Fruit fly (Drosophila melanogaster) whole organism, embryonic: ENCODE measurements around the gene CG32483.
A peak's percentile ranks its signal among the peaks of the same experiment; 100 is the strongest.

ENCODE experiments used
- Abd-B ChIP-seq: fragments of 200-800 bp; sonication (Bioruptor generic); optimal IDR thresholded peaks from 2 replicates; lab custom pipeline; 2018; ENCODE audit warnings: missing biosample characterization, mild to moderate bottlenecking, missing genetic modification characterization, moderate library complexity
- Atf3 ChIP-seq: fragments of 200-800 bp; sonication (Bioruptor generic); optimal IDR thresholded peaks from 3 replicates; lab custom pipeline; 2016; ENCODE audit warnings: missing biosample characterization, missing genetic modification characterization
- CG10267 ChIP-seq: fragments of 200-800 bp; sonication (Bioruptor generic); optimal IDR thresholded peaks from 2 replicates; lab custom pipeline; 2018; ENCODE audit warnings: missing biosample characterization, mild to moderate bottlenecking, missing genetic modification characterization, moderate library complexity
- CG10366 ChIP-seq: fragments of 200-800 bp; sonication (Bioruptor generic); IDR thresholded peaks from 2 replicates; pipeline ENCODE4 v1.3.6; 2022; ENCODE audit warnings: missing biosample characterization, missing genetic modification characterization
- CG12104 ChIP-seq: fragments of 200-800 bp; sonication (Bioruptor generic); optimal IDR thresholded peaks from 3 replicates; lab custom pipeline; 2016; ENCODE audit warnings: missing biosample characterization, missing genetic modification characterization
- CG12155 ChIP-seq: fragments of 200-800 bp; sonication (Bioruptor generic); optimal IDR thresholded peaks from 3 replicates; lab custom pipeline; 2016; ENCODE audit warnings: missing biosample characterization, missing genetic modification characterization
- CG1233 ChIP-seq: fragments of 200-800 bp; sonication (Bioruptor generic); optimal IDR thresholded peaks from 4 replicates; lab custom pipeline; 2018; ENCODE audit warnings: missing biosample characterization, mild to moderate bottlenecking, missing genetic modification characterization
- CG12769 ChIP-seq: fragments of 200-800 bp; sonication (Bioruptor generic); optimal IDR thresholded peaks from 2 replicates; lab custom pipeline; 2019; ENCODE audit warnings: missing biosample characterization, mild to moderate bottlenecking, missing genetic modification characterization, moderate library complexity
- CG13775 ChIP-seq: fragments of 200-800 bp; sonication (Bioruptor generic); optimal IDR thresholded peaks from 3 replicates; lab custom pipeline; 2017; ENCODE audit warnings: missing biosample characterization, mild to moderate bottlenecking, missing genetic modification characterization
- CG14860 ChIP-seq: fragments of 200-800 bp; sonication (Bioruptor generic); IDR thresholded peaks from 3 replicates; pipeline ENCODE4 v1.3.6; 2022; ENCODE audit warnings: missing biosample characterization, missing genetic modification characterization; ENCODE audit not compliant: partially characterized antibody
- CG15601 ChIP-seq: fragments of 200-800 bp; sonication (Bioruptor generic); optimal IDR thresholded peaks from 3 replicates; lab custom pipeline; 2019; ENCODE audit warnings: missing biosample characterization, mild to moderate bottlenecking, missing genetic modification characterization, moderate library complexity
- CG4730 ChIP-seq: fragments of 200-800 bp; sonication (Bioruptor generic); IDR thresholded peaks from 2 replicates; pipeline ENCODE4 v1.3.6; 2022; ENCODE audit warnings: missing biosample characterization, missing genetic modification characterization
- CG4854 ChIP-seq: fragments of 200-800 bp; sonication (Bioruptor generic); optimal IDR thresholded peaks from 2 replicates; lab custom pipeline; 2016; ENCODE audit warnings: missing biosample characterization, missing genetic modification characterization, inconsistent platforms
- CG5180 ChIP-seq: fragments of 200-800 bp; sonication (Bioruptor generic); optimal IDR thresholded peaks from 3 replicates; lab custom pipeline; 2017; ENCODE audit warnings: missing biosample characterization, missing genetic modification characterization, mild to moderate bottlenecking, moderate library complexity, missing genetic modification reagents
- CG6175 ChIP-seq: fragments of 200-800 bp; sonication (Bioruptor generic); IDR thresholded peaks from 3 replicates; pipeline ENCODE4 v1.3.6; 2022; ENCODE audit warnings: missing biosample characterization, missing genetic modification characterization
- CG6654 ChIP-seq: fragments of 200-800 bp; sonication (Bioruptor generic); optimal IDR thresholded peaks from 2 replicates; lab custom pipeline; 2017; ENCODE audit warnings: missing biosample characterization, mild to moderate bottlenecking, missing genetic modification characterization
- CG8944 ChIP-seq: fragments of 200-800 bp; sonication (Bioruptor generic); optimal IDR thresholded peaks from 3 replicates; lab custom pipeline; 2016; ENCODE audit warnings: missing biosample characterization, missing genetic modification characterization
- Chrac-16 ChIP-seq: fragments of 200-800 bp; sonication (Bioruptor generic); optimal IDR thresholded peaks from 3 replicates; lab custom pipeline; 2016; ENCODE audit warnings: missing biosample characterization, missing genetic modification characterization
- D19B ChIP-seq: fragments of 200-800 bp; sonication (Bioruptor generic); optimal IDR thresholded peaks from 2 replicates; lab custom pipeline; 2017; ENCODE audit warnings: missing biosample characterization, mild to moderate bottlenecking, missing genetic modification characterization
- Dbx ChIP-seq: fragments of 200-800 bp; sonication (Bioruptor generic); IDR thresholded peaks from 3 replicates; pipeline ENCODE4 v1.3.6; 2022; ENCODE audit warnings: missing biosample characterization, missing genetic modification characterization
- Dip2 ChIP-seq: fragments of 200-800 bp; sonication (Bioruptor generic); IDR thresholded peaks from 2 replicates; pipeline ENCODE4 v1.3.6; 2022; ENCODE audit warnings: missing biosample characterization, missing genetic modification characterization
- Dref ChIP-seq: fragments of 200-800 bp; sonication (Bioruptor generic); IDR thresholded peaks from 2 replicates; pipeline ENCODE4 v1.3.6; 2022; ENCODE audit warnings: missing biosample characterization, missing genetic modification characterization
- Ets97D ChIP-seq: fragments of 200-800 bp; sonication (Bioruptor generic); optimal IDR thresholded peaks from 3 replicates; lab custom pipeline; 2016; ENCODE audit warnings: missing biosample characterization, missing genetic modification characterization
- Hand ChIP-seq: fragments of 200-800 bp; sonication (Bioruptor generic); optimal IDR thresholded peaks from 2 replicates; lab custom pipeline; 2017; ENCODE audit warnings: mild to moderate bottlenecking, missing biosample characterization, missing genetic modification reagents, missing genetic modification characterization
- Hey ChIP-seq: fragments of 200-800 bp; sonication (Bioruptor generic); optimal IDR thresholded peaks from 3 replicates; lab custom pipeline; 2018; ENCODE audit warnings: missing biosample characterization, mild to moderate bottlenecking, missing genetic modification characterization
- Hr51 ChIP-seq, 2 experiments: fragments of 200-800 bp; sonication (Bioruptor generic); optimal IDR thresholded peaks; 2 replicates in 1 of 2; 3 replicates in 1 of 2; lab custom pipeline; 2016 to 2018; ENCODE audit warnings: missing biosample characterization in 2 of 2, missing genetic modification characterization in 2 of 2, mild to moderate bottlenecking in 1 of 2, moderate library complexity in 1 of 2
- Max ChIP-seq: fragments of 200-800 bp; sonication (Bioruptor generic); optimal IDR thresholded peaks from 2 replicates; lab custom pipeline; 2016; ENCODE audit warnings: missing biosample characterization, mild to moderate bottlenecking, missing genetic modification characterization
- Meics ChIP-seq: fragments of 200-800 bp; sonication (Bioruptor generic); optimal IDR thresholded peaks from 2 replicates; lab custom pipeline; 2017; ENCODE audit warnings: missing biosample characterization, mild to moderate bottlenecking, missing genetic modification characterization
- Oaz ChIP-seq: fragments of 200-800 bp; sonication (Bioruptor generic); IDR thresholded peaks from 2 replicates; pipeline ENCODE4 v1.3.6; 2022; ENCODE audit warnings: missing biosample characterization, missing genetic modification characterization
- Ptx1 ChIP-seq: fragments of 200-800 bp; sonication (Bioruptor generic); IDR thresholded peaks from 2 replicates; pipeline ENCODE4 v1.3.6; 2022; ENCODE audit warnings: missing biosample characterization, missing genetic modification characterization
- Sox102F ChIP-seq: fragments of 200-800 bp; sonication (Bioruptor generic); optimal IDR thresholded peaks from 2 replicates; lab custom pipeline; 2018; ENCODE audit warnings: missing biosample characterization, mild to moderate bottlenecking, missing genetic modification characterization, moderate library complexity
- ara ChIP-seq: fragments of 200-800 bp; sonication (Bioruptor generic); IDR thresholded peaks from 2 replicates; pipeline ENCODE4 v1.3.6; 2022; ENCODE audit warnings: missing biosample characterization, missing genetic modification characterization
- ase ChIP-seq: fragments of 200-800 bp; sonication (Bioruptor generic); IDR thresholded peaks from 3 replicates; pipeline ENCODE4 v1.3.6; 2022; ENCODE audit warnings: missing biosample characterization, missing genetic modification characterization
- ato ChIP-seq: fragments of 200-800 bp; sonication (Bioruptor generic); IDR thresholded peaks from 2 replicates; pipeline ENCODE4 v1.3.6; 2022; ENCODE audit warnings: missing biosample characterization, missing genetic modification characterization; ENCODE audit not compliant: partially characterized antibody
- chm ChIP-seq: fragments of 200-800 bp; sonication (Bioruptor generic); IDR thresholded peaks from 2 replicates; pipeline ENCODE4 v1.3.6; 2022; ENCODE audit warnings: missing biosample characterization, missing genetic modification characterization
- da ChIP-seq: fragments of 200-800 bp; sonication (Bioruptor generic); optimal IDR thresholded peaks from 2 replicates; lab custom pipeline; 2016; ENCODE audit warnings: missing biosample characterization, missing genetic modification characterization
- disco-r ChIP-seq: fragments of 200-800 bp; sonication (Bioruptor generic); optimal IDR thresholded peaks from 2 replicates; lab custom pipeline; 2016; ENCODE audit warnings: missing biosample characterization, missing genetic modification characterization
- dmrt99B ChIP-seq: fragments of 200-800 bp; sonication (Bioruptor generic); optimal IDR thresholded peaks from 2 replicates; lab custom pipeline; 2018; ENCODE audit warnings: missing biosample characterization, mild to moderate bottlenecking, missing genetic modification characterization, moderate library complexity
- dpn ChIP-seq, 2 experiments: fragments of 200-800 bp; sonication (Bioruptor generic); optimal IDR thresholded peaks; 3 replicates each; lab custom pipeline; 2016; ENCODE audit warnings: missing biosample characterization in 2 of 2, missing genetic modification characterization in 2 of 2
- fd102C ChIP-seq: fragments of 200-800 bp; sonication (Bioruptor generic); optimal IDR thresholded peaks from 2 replicates; lab custom pipeline; 2018; ENCODE audit warnings: missing biosample characterization, mild to moderate bottlenecking, missing genetic modification characterization, moderate library complexity
- fu2 ChIP-seq: fragments of 200-800 bp; sonication (Bioruptor generic); optimal IDR thresholded peaks from 2 replicates; lab custom pipeline; 2016; ENCODE audit warnings: missing biosample characterization, missing genetic modification characterization
- gem ChIP-seq: fragments of 200-800 bp; sonication (Bioruptor generic); optimal IDR thresholded peaks from 2 replicates; lab custom pipeline; 2019; ENCODE audit warnings: missing biosample characterization, mild to moderate bottlenecking, missing genetic modification characterization, moderate library complexity
- gsb ChIP-seq: fragments of 200-800 bp; sonication (Bioruptor generic); IDR thresholded peaks from 2 replicates; pipeline ENCODE4 v1.3.6; 2022; ENCODE audit warnings: missing biosample characterization, missing genetic modification characterization
- h ChIP-seq: fragments of >200 bp; optimal IDR thresholded peaks from 2 replicates; lab custom pipeline; 2017
- pita ChIP-seq: fragments of 200-800 bp; sonication (Bioruptor generic); optimal IDR thresholded peaks from 2 replicates; lab custom pipeline; 2017; ENCODE audit warnings: missing biosample characterization, mild to moderate bottlenecking, missing genetic modification characterization
- pros ChIP-seq: fragments of 200-800 bp; sonication (Bioruptor generic); optimal IDR thresholded peaks from 3 replicates; lab custom pipeline; 2019; ENCODE audit warnings: missing biosample characterization, mild to moderate bottlenecking, missing genetic modification characterization, moderate library complexity
- rib ChIP-seq: fragments of 200-800 bp; sonication (Bioruptor generic); IDR thresholded peaks from 2 replicates; pipeline ENCODE4 v1.3.6; 2022; ENCODE audit warnings: missing biosample characterization, missing genetic modification characterization
- sisA ChIP-seq: fragments of 200-800 bp; sonication (Bioruptor generic); IDR thresholded peaks from 2 replicates; pipeline ENCODE4 v1.3.6; 2022; ENCODE audit warnings: missing biosample characterization, missing genetic modification characterization
- unpg ChIP-seq: fragments of 200-800 bp; sonication (Bioruptor generic); optimal IDR thresholded peaks from 3 replicates; lab custom pipeline; 2018; ENCODE audit warnings: missing biosample characterization, mild to moderate bottlenecking, missing genetic modification characterization, moderate library complexity
- vfl ChIP-seq: fragments of 200-800 bp; sonication (Bioruptor generic); optimal IDR thresholded peaks from 2 replicates; lab custom pipeline; 2016; ENCODE audit warnings: missing biosample characterization, missing genetic modification characterization

CG32483 gene

DNA sequence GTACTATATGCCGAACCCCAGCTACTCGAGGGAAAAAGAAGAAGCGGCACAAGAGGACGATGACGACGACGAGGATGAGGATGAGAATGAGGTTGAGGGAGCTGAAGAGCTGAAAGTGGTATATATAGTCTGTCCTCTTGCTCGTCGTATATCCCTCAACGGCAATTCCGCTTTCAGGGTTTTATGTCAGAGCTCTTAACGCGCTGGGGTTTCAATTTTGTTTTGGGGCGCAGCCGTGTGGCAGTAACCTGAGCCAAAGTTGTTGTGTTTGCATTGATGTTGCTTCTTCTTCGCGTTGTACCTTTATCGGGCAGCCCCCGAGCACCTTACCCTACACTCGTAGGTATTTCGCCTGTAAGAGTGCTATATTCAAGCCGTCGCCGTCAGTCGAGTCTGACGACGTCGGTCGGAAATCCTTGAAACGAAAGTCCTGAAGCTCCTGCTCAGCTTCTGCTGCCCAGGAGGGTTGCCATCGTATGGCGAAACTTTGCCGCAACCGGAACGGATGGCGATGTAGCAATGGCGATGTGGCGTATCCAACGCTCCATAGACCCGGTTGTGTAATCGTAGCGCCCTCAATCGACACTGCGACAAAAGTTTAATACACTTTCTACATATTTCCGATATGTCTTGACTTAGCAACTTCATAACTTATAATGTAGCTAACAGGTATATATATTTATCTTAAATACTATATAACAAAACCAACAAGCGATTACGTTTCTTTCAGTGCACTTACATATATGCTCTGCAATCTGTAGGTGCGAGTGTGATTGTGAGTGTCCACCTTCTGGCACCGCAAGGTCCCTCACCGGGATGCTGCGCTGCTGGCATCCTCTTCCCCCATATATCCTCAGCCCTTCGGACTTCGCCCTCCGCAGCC, 15.0 kb upstream of the CG32483 start (continued):
- TF ChIP-seq Chrac-16 (GFP tag; lab: Kevin White, UChicago) (no peak), Ptx1 (GFP tag; lab: Robert Waterston, UW) (peak; percentile 60), dmrt99B (peak; percentile 48), chm (GFP tag; lab: Robert Waterston, UW) (no peak), Dip2 (no peak), fu2 (GFP tag; lab: Kevin White, UChicago) (no peak), CG10267 (tag; lab: Kevin White, UChicago) (no peak), CG8944 (GFP tag; lab: Kevin White, UChicago) (no peak), CG4730 (GFP tag; lab: Robert Waterston, UW) (no peak), vfl (GFP tag; lab: Kevin White, UChicago) (no peak), Dbx (GFP tag; lab: Robert Waterston, UW) (no peak), CG6654 (GFP tag; lab: Kevin White, UChicago) (no peak), Hr51 (GFP tag; optimal IDR thresholded peaks at IDR 0.05; lab: Kevin White, UChicago) (peak in 1 of 2 experiments; percentile 54), D19B (GFP tag; lab: Kevin White, UChicago) (no peak), dpn (GFP tag; optimal IDR thresholded peaks at IDR 0.05; lab: Kevin White, UChicago) (peak in 1 of 2 experiments; percentile 28), Abd-B (GFP tag; lab: Kevin White, UChicago) (no peak), Hey (tag; lab: Kevin White, UChicago) (no peak), Meics (peak; percentile 26), unpg (GFP tag; lab: Kevin White, UChicago) (peak; percentile 36), h (lab: Kevin White, UChicago) (no peak), CG13775 (GFP tag; lab: Kevin White, UChicago) (no peak), CG6175 (GFP tag; lab: Robert Waterston, UW) (no peak), ara (GFP tag; lab: Robert Waterston, UW) (peak; percentile 56; the same call in 1 of the 2 replicates), sisA (GFP tag; lab: Robert Waterston, UW) (peak; percentile 45), gsb (GFP tag; lab: Robert Waterston, UW) (no peak), Hand (GFP tag; lab: Kevin White, UChicago) (no peak), disco-r (GFP tag; lab: Kevin White, UChicago) (no peak), gem (tag; lab: Kevin White, UChicago) (peak; percentile 53), Sox102F (GFP tag; lab: Kevin White, UChicago) (peak; percentile 56), CG12155 (GFP tag; lab: Kevin White, UChicago) (no peak), Dref (no peak), fd102C (GFP tag; lab: Kevin White, UChicago) (no peak), ase (GFP tag; lab: Robert Waterston, UW) (peak; percentile 61; the same call in 1 of the 3 replicates), pita (GFP tag; lab: Kevin White, UChicago) (no peak), ato (GFP tag; lab: Robert Waterston, UW) (no peak), CG12104 (GFP tag; lab: Kevin White, UChicago) (no peak), rib (GFP tag; lab: Robert Waterston, UW) (no peak), CG5180 (GFP tag; lab: Kevin White, UChicago) (no peak), CG1233 (GFP tag; lab: Kevin White, UChicago) (no peak), CG14860 (no peak), pros (GFP tag; lab: Kevin White, UChicago) (no peak), Ets97D (GFP tag; lab: Kevin White, UChicago) (no peak), da (no peak), CG12769 (peak; percentile 40), CG4854 (no peak), CG15601 (tag; lab: Kevin White, UChicago) (no peak), Oaz (no peak), CG10366 (GFP tag; lab: Robert Waterston, UW) (peak; percentile 56), Max (GFP tag; lab: Kevin White, UChicago) (peak; percentile 14), Atf3 (GFP tag; lab: Kevin White, UChicago) (no peak)
